Worm (Caenorhabditis elegans) whole organism, late embryonic: ENCODE data around the gene F36H12.9.

Source experiments
- C38D4.7 ChIP-seq: fragments of 200-800 bp; sonication (Bioruptor generic); optimal IDR thresholded peaks from 2 replicates; lab custom pipeline; 2018; ENCODE audit warnings: mild to moderate bottlenecking, missing genetic modification characterization, moderate library complexity, missing compliant biosample characterization
- K02D7.2 ChIP-seq: sonication (generic microtip); optimal IDR thresholded peaks from 2 replicates; lab custom pipeline; 2017; ENCODE audit warnings: mild to moderate bottlenecking, missing genetic modification characterization, missing compliant biosample characterization
- Y22D7AL.16 ChIP-seq: sonication (generic microtip); optimal IDR thresholded peaks from 2 replicates; lab custom pipeline; 2016; ENCODE audit warnings: missing genetic modification characterization, missing compliant biosample characterization
- ceh-14 ChIP-seq: sonication (generic microtip); optimal IDR thresholded peaks from 2 replicates; lab custom pipeline; 2016; ENCODE audit warnings: missing genotype, missing genetic modification characterization, missing compliant biosample characterization
- ceh-18 ChIP-seq: sonication (generic microtip); optimal IDR thresholded peaks from 2 replicates; lab custom pipeline; 2016; ENCODE audit warnings: missing genetic modification characterization, missing compliant biosample characterization
- ceh-45 ChIP-seq: fragments of 200-800 bp; sonication (Bioruptor generic); IDR thresholded peaks from 2 replicates; pipeline ENCODE4 v1.3.6; 2022; ENCODE audit warnings: missing genetic modification reagents, missing genetic modification characterization, missing compliant biosample characterization
- ceh-6 ChIP-seq: fragments of 200-800 bp; sonication (Bioruptor generic); optimal IDR thresholded peaks from 2 replicates; lab custom pipeline; 2018; ENCODE audit warnings: mild to moderate bottlenecking, missing genetic modification characterization, missing compliant biosample characterization
- che-1 ChIP-seq: sonication (generic microtip); optimal IDR thresholded peaks from 2 replicates; lab custom pipeline; 2016; ENCODE audit warnings: mild to moderate bottlenecking, missing genetic modification characterization, missing compliant biosample characterization
- dmd-4 ChIP-seq: sonication (generic microtip); optimal IDR thresholded peaks from 2 replicates; lab custom pipeline; 2016; ENCODE audit warnings: borderline replicate concordance, missing genetic modification characterization, missing compliant biosample characterization
- dve-1 ChIP-seq: sonication (generic microtip); optimal IDR thresholded peaks from 2 replicates; lab custom pipeline; 2017; ENCODE audit warnings: antibody characterized with exemption, mild to moderate bottlenecking, missing genetic modification characterization, missing compliant biosample characterization
- elt-4 ChIP-seq: sonication (generic microtip); optimal IDR thresholded peaks from 2 replicates; lab custom pipeline; 2016; ENCODE audit warnings: missing genetic modification characterization, missing compliant biosample characterization
- ets-4 ChIP-seq: sonication (generic microtip); optimal IDR thresholded peaks from 2 replicates; lab custom pipeline; 2016; ENCODE audit warnings: missing genetic modification characterization, missing compliant biosample characterization
- fkh-10 ChIP-seq: fragments of 150-350 bp; optimal IDR thresholded peaks from 2 replicates; lab custom pipeline; 2014; ENCODE audit warnings: missing biosample characterization, missing genetic modification reagents, missing genetic modification characterization
- lin-11 ChIP-seq: fragments of 200-800 bp; sonication (Bioruptor generic); optimal IDR thresholded peaks from 2 replicates; lab custom pipeline; 2018; ENCODE audit warnings: mild to moderate bottlenecking, missing genetic modification characterization, missing compliant biosample characterization
- madf-2 ChIP-seq: sonication (generic microtip); optimal IDR thresholded peaks from 2 replicates; lab custom pipeline; 2017; ENCODE audit warnings: missing genetic modification characterization, missing compliant biosample characterization
- nhr-11 ChIP-seq: fragments of 150-350 bp; optimal IDR thresholded peaks from 2 replicates; lab custom pipeline; 2014; ENCODE audit warnings: missing biosample characterization, missing genetic modification characterization
- pag-3 ChIP-seq: sonication (generic microtip); optimal IDR thresholded peaks from 2 replicates; lab custom pipeline; 2016; ENCODE audit warnings: missing compliant biosample characterization, missing genetic modification characterization, borderline replicate concordance
- pha-2 ChIP-seq: sonication (generic microtip); optimal IDR thresholded peaks from 2 replicates; lab custom pipeline; 2017; ENCODE audit warnings: mild to moderate bottlenecking, missing genetic modification characterization, missing compliant biosample characterization
- pros-1 ChIP-seq: fragments of 150-350 bp; optimal IDR thresholded peaks from 2 replicates; lab custom pipeline; 2014; ENCODE audit warnings: missing biosample characterization, missing genetic modification reagents, missing genetic modification characterization
- sdc-2 ChIP-seq: sonication (generic microtip); optimal IDR thresholded peaks from 2 replicates; lab custom pipeline; 2016; ENCODE audit warnings: missing genotype, missing genetic modification characterization, missing compliant biosample characterization
- ztf-16 ChIP-seq: sonication (generic microtip); optimal IDR thresholded peaks from 2 replicates; lab custom pipeline; 2017; ENCODE audit warnings: missing genetic modification characterization, missing compliant biosample characterization

Gene F36H12.9

DNA sequence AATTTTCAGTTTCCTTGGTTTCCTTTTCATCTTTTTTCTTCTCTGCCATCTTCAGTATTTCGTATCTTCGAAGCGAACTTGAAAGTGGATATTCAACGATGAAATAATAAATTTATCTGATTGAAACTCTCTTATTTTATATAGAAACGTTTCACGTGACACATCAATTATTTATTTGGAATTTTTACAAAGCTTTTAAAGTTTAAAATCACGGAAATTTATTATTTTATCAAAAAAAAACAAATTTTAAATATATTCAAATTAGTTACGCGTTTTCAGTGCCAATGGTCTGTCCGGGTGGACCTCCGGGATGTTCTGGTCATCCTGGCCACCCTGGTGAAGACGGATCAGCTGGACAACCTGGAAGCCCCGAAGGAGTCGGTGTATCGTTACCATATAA is 46.2 kb downstream of the F36H12.9 start, which contains the start of gene ZK354.7:
ZK354.7 (minus strand) TSS at position 101 of the 400 bp plus-strand sequence.
- no peak for TF ChIP-seq ceh-14 (tag; lab: Kevin White, UChicago)
- TF ChIP-seq fkh-10 (GFP tag; lab: Kevin White, UChicago), result no peak
- TF ChIP-seq pros-1 (tag; lab: Kevin White, UChicago), result no peak
- no peak for TF ChIP-seq elt-4 (tag; lab: Kevin White, UChicago)
- TF ChIP-seq ets-4 (tag; lab: Kevin White, UChicago), result no peak
- no peak for TF ChIP-seq C38D4.7
- TF ChIP-seq ceh-45 (GFP tag; lab: Robert Waterston, UW), result no peak
- TF ChIP-seq pha-2, result no peak
- TF ChIP-seq madf-2, result no peak
- TF ChIP-seq pag-3 (tag; lab: Kevin White, UChicago), result no peak
- TF ChIP-seq ceh-18 (tag; lab: Kevin White, UChicago), result no peak
- TF ChIP-seq K02D7.2 (tag; lab: Kevin White, UChicago), result no peak
- TF ChIP-seq dmd-4 (tag; lab: Kevin White, UChicago), result no peak
- no peak for TF ChIP-seq nhr-11
- no peak for TF ChIP-seq lin-11 (tag; lab: Kevin White, UChicago)
- TF ChIP-seq ztf-16 (tag; lab: Kevin White, UChicago), result no peak
- TF ChIP-seq, all 69 proteins: peak for 0

DNA sequence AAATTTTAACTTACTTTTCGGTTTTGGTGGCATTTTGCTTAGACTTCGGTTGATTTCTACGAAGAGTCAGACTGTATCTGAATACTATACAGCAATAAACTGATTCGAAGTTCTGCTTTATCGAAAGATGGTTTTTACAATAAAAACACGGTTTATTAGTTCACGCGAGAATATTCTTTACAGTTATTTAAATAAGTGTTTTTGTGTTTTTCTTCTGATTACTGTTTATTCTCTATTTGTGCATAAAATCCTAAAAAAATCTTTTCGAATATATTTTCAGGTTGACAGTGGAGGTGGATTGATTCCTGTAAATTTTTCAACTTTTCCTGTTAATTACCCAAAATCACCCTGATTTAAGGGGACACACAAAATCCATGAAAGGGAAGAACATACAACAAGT is 49.2 kb downstream of the F36H12.9 start, which contains the start of gene ZK354.8:
ZK354.8 (minus strand) TSS at position 101 of the 400 bp plus-strand sequence.
- no peak for TF ChIP-seq sdc-2 (tag; lab: Kevin White, UChicago)
- TF ChIP-seq che-1 (tag; lab: Kevin White, UChicago), result no peak
- TF ChIP-seq Y22D7AL.16 (tag; lab: Kevin White, UChicago), result no peak
- no peak for TF ChIP-seq dve-1
- TF ChIP-seq ceh-6, result no peak
